Fruit fly (Drosophila melanogaster) whole organism, embryonic: Measurements from ENCODE around the gene CG14014.
A peak's percentile ranks its signal among the peaks of the same experiment; 100 is the strongest.

ENCODE experiments used
- Atf-2 ChIP-seq: fragments of 200-800 bp; sonication (Bioruptor generic); optimal IDR thresholded peaks from 2 replicates; lab custom pipeline; 2016; ENCODE audit warnings: missing biosample characterization, missing genetic modification characterization
- Bgb ChIP-seq: fragments of 200-800 bp; sonication (Bioruptor generic); IDR thresholded peaks from 2 replicates; pipeline ENCODE4 v1.3.6; 2022; ENCODE audit warnings: missing biosample characterization, missing genetic modification characterization; ENCODE audit not compliant: partially characterized antibody
- CG10565 ChIP-seq: fragments of 200-800 bp; sonication (Bioruptor generic); optimal IDR thresholded peaks from 3 replicates; lab custom pipeline; 2016; ENCODE audit warnings: missing biosample characterization, mild to moderate bottlenecking, missing genetic modification characterization
- CG11085 ChIP-seq: fragments of 200-800 bp; sonication (Bioruptor generic); IDR thresholded peaks from 2 replicates; pipeline ENCODE4 v1.3.6; 2022; ENCODE audit warnings: missing biosample characterization, missing genetic modification characterization
- CG11696 ChIP-seq: fragments of 200-800 bp; sonication (Bioruptor generic); IDR thresholded peaks from 2 replicates; pipeline ENCODE4 v1.3.6; 2022; ENCODE audit warnings: missing biosample characterization, missing genetic modification characterization
- CG12744 ChIP-seq: fragments of 200-800 bp; sonication (Bioruptor generic); optimal IDR thresholded peaks from 2 replicates; lab custom pipeline; 2016; ENCODE audit warnings: missing biosample characterization, missing genetic modification characterization
- CG13287 ChIP-seq: fragments of 200-800 bp; sonication (Bioruptor generic); IDR thresholded peaks from 2 replicates; pipeline ENCODE4 v1.3.6; 2022; ENCODE audit warnings: missing biosample characterization, missing genetic modification characterization; ENCODE audit not compliant: partially characterized antibody
- CG15514 ChIP-seq: fragments of 200-800 bp; sonication (Bioruptor generic); optimal IDR thresholded peaks from 3 replicates; lab custom pipeline; 2017; ENCODE audit warnings: missing biosample characterization, missing genetic modification characterization, mild to moderate bottlenecking, moderate library complexity, missing genetic modification reagents
- CG17361 ChIP-seq: fragments of 200-800 bp; sonication (Bioruptor generic); IDR thresholded peaks from 3 replicates; pipeline ENCODE4 v1.3.6; 2022; ENCODE audit warnings: missing biosample characterization, missing genetic modification characterization
- CG17385 ChIP-seq: fragments of 200-800 bp; sonication (Bioruptor generic); optimal IDR thresholded peaks from 3 replicates; lab custom pipeline; 2018; ENCODE audit warnings: missing biosample characterization, mild to moderate bottlenecking, missing genetic modification characterization
- CG18764 ChIP-seq: fragments of 200-800 bp; sonication (Bioruptor generic); optimal IDR thresholded peaks from 3 replicates; lab custom pipeline; 2016; ENCODE audit warnings: missing biosample characterization, missing genetic modification characterization
- CG2120 ChIP-seq: fragments of 200-800 bp; sonication (Bioruptor generic); optimal IDR thresholded peaks from 3 replicates; lab custom pipeline; 2016; ENCODE audit warnings: missing biosample characterization, missing genetic modification characterization
- CG3065 ChIP-seq: fragments of 200-800 bp; sonication (Bioruptor generic); optimal IDR thresholded peaks from 2 replicates; lab custom pipeline; 2016; ENCODE audit warnings: missing biosample characterization, missing genetic modification characterization
- CG31388 ChIP-seq: fragments of 200-800 bp; sonication (Bioruptor generic); optimal IDR thresholded peaks from 2 replicates; lab custom pipeline; 2016; ENCODE audit warnings: missing biosample characterization, missing genetic modification characterization
- CG4282 ChIP-seq: fragments of 200-800 bp; sonication (Bioruptor generic); optimal IDR thresholded peaks from 2 replicates; lab custom pipeline; 2016; ENCODE audit warnings: missing biosample characterization, missing genetic modification characterization
- CG4854 ChIP-seq: fragments of 200-800 bp; sonication (Bioruptor generic); optimal IDR thresholded peaks from 2 replicates; lab custom pipeline; 2016; ENCODE audit warnings: missing biosample characterization, missing genetic modification characterization, inconsistent platforms
- CG7786 ChIP-seq: fragments of 200-800 bp; sonication (Bioruptor generic); optimal IDR thresholded peaks from 2 replicates; lab custom pipeline; 2016; ENCODE audit warnings: missing biosample characterization, missing genetic modification characterization
- CG8765 ChIP-seq: fragments of 200-800 bp; sonication (Bioruptor generic); IDR thresholded peaks from 2 replicates; pipeline ENCODE4 v1.3.6; 2022; ENCODE audit warnings: missing biosample characterization, missing genetic modification characterization
- CG9215 ChIP-seq: fragments of 200-800 bp; sonication (Bioruptor generic); IDR thresholded peaks from 2 replicates; pipeline ENCODE4 v1.3.6; 2022; ENCODE audit warnings: missing biosample characterization, missing genetic modification characterization
- CG9932 ChIP-seq: fragments of 200-800 bp; sonication (Bioruptor generic); IDR thresholded peaks from 2 replicates; pipeline ENCODE4 v1.3.6; 2022; ENCODE audit warnings: missing biosample characterization, missing genetic modification characterization
- Dp ChIP-seq: fragments of 200-800 bp; sonication (Bioruptor generic); optimal IDR thresholded peaks from 2 replicates; lab custom pipeline; 2018; ENCODE audit warnings: missing biosample characterization, mild to moderate bottlenecking, missing genetic modification characterization, moderate library complexity
- Ets65A ChIP-seq: fragments of 200-800 bp; sonication (Bioruptor generic); peaks from one replicate; lab custom pipeline; 2016; ENCODE audit warnings: missing biosample characterization, missing genetic modification characterization
- Ets97D ChIP-seq: fragments of 200-800 bp; sonication (Bioruptor generic); optimal IDR thresholded peaks from 3 replicates; lab custom pipeline; 2016; ENCODE audit warnings: missing biosample characterization, missing genetic modification characterization
- Gsc ChIP-seq: fragments of 200-800 bp; sonication (Bioruptor generic); IDR thresholded peaks from 2 replicates; pipeline ENCODE4 v1.3.6; 2022; ENCODE audit warnings: missing biosample characterization, missing genetic modification characterization
- HLH54F ChIP-seq: fragments of 200-800 bp; sonication (Bioruptor generic); optimal IDR thresholded peaks from 3 replicates; lab custom pipeline; 2016; ENCODE audit warnings: missing biosample characterization, missing genetic modification characterization
- Hr3 ChIP-seq: fragments of 200-800 bp; sonication (Bioruptor generic); optimal IDR thresholded peaks from 3 replicates; lab custom pipeline; 2016; ENCODE audit warnings: missing biosample characterization, missing genetic modification characterization
- Lhr ChIP-seq: fragments of 200-800 bp; sonication (Bioruptor generic); optimal IDR thresholded peaks from 3 replicates; lab custom pipeline; 2017; ENCODE audit warnings: mild to moderate bottlenecking, missing biosample characterization, missing genetic modification reagents, missing genetic modification characterization
- Mrtf ChIP-seq: fragments of 200-800 bp; sonication (Bioruptor generic); IDR thresholded peaks from 3 replicates; pipeline ENCODE4 v1.3.6; 2022; ENCODE audit warnings: missing biosample characterization, missing genetic modification characterization
- Neu2 ChIP-seq: fragments of 200-800 bp; sonication (Bioruptor generic); optimal IDR thresholded peaks from 3 replicates; lab custom pipeline; 2016; ENCODE audit warnings: missing biosample characterization, missing genetic modification characterization, borderline replicate concordance
- Side ChIP-seq: fragments of 200-800 bp; sonication (Bioruptor generic); optimal IDR thresholded peaks from 2 replicates; lab custom pipeline; 2016; ENCODE audit warnings: missing biosample characterization, missing genetic modification characterization
- Ssrp ChIP-seq: fragments of 200-800 bp; sonication (Bioruptor generic); optimal IDR thresholded peaks from 2 replicates; lab custom pipeline; 2018; ENCODE audit warnings: missing biosample characterization, mild to moderate bottlenecking, missing genetic modification characterization, moderate library complexity
- Usf ChIP-seq: fragments of 200-800 bp; sonication (Bioruptor generic); optimal IDR thresholded peaks from 2 replicates; lab custom pipeline; 2017; ENCODE audit warnings: missing genotype, missing biosample characterization, missing genetic modification characterization
- btn ChIP-seq: fragments of 200-800 bp; sonication (Bioruptor generic); optimal IDR thresholded peaks from 2 replicates; lab custom pipeline; 2016; ENCODE audit warnings: missing biosample characterization, missing genetic modification characterization
- crp ChIP-seq, 2 experiments: fragments of 200-800 bp; sonication (Bioruptor generic); optimal IDR thresholded peaks; 2 replicates in 1 of 2; 3 replicates in 1 of 2; lab custom pipeline; 2017; ENCODE audit warnings: missing biosample characterization in 2 of 2, missing genetic modification characterization in 2 of 2, mild to moderate bottlenecking in 1 of 2, moderate library complexity in 1 of 2
- dimm ChIP-seq: fragments of 200-800 bp; sonication (Bioruptor generic); IDR thresholded peaks from 2 replicates; pipeline ENCODE4 v1.3.6; 2022; ENCODE audit warnings: missing biosample characterization, missing genetic modification characterization
- ewg ChIP-seq: fragments of 200-800 bp; sonication (Bioruptor generic); optimal IDR thresholded peaks from 3 replicates; lab custom pipeline; 2017; ENCODE audit warnings: mild to moderate bottlenecking, missing biosample characterization, missing genetic modification reagents, missing genetic modification characterization
- fru ChIP-seq: fragments of >200 bp; optimal IDR thresholded peaks from 2 replicates; lab custom pipeline; 2017
- grau ChIP-seq: fragments of 200-800 bp; optimal IDR thresholded peaks from 3 replicates; lab custom pipeline; 2019; ENCODE audit warnings: missing biosample characterization, mild to moderate bottlenecking, missing genetic modification characterization, moderate library complexity
- inv ChIP-seq: fragments of 200-800 bp; sonication (Bioruptor generic); IDR thresholded peaks from 2 replicates; pipeline ENCODE4 v1.3.6; 2022; ENCODE audit warnings: missing biosample characterization, missing genetic modification characterization; ENCODE audit not compliant: partially characterized antibody
- kni ChIP-seq: fragments of 200-800 bp; sonication (Bioruptor generic); optimal IDR thresholded peaks from 3 replicates; lab custom pipeline; 2017; ENCODE audit warnings: mild to moderate bottlenecking, missing biosample characterization, missing genetic modification reagents, missing genetic modification characterization
- phol ChIP-seq: fragments of 200-800 bp; sonication (Bioruptor generic); optimal IDR thresholded peaks from 3 replicates; lab custom pipeline; 2018; ENCODE audit warnings: missing biosample characterization, mild to moderate bottlenecking, missing genetic modification characterization, moderate library complexity
- pita ChIP-seq: fragments of 200-800 bp; sonication (Bioruptor generic); optimal IDR thresholded peaks from 2 replicates; lab custom pipeline; 2017; ENCODE audit warnings: missing biosample characterization, mild to moderate bottlenecking, missing genetic modification characterization
- pum ChIP-seq: fragments of 200-800 bp; sonication (Bioruptor generic); optimal IDR thresholded peaks from 2 replicates; lab custom pipeline; 2016; ENCODE audit warnings: missing biosample characterization, missing genetic modification characterization
- rib ChIP-seq: fragments of 200-800 bp; sonication (Bioruptor generic); IDR thresholded peaks from 2 replicates; pipeline ENCODE4 v1.3.6; 2022; ENCODE audit warnings: missing biosample characterization, missing genetic modification characterization
- sna ChIP-seq: fragments of 200-800 bp; sonication (Bioruptor generic); IDR thresholded peaks from 2 replicates; pipeline ENCODE4 v1.3.6; 2022; ENCODE audit warnings: missing biosample characterization, missing genetic modification characterization; ENCODE audit not compliant: partially characterized antibody
- stwl ChIP-seq: fragments of 200-800 bp; sonication (Bioruptor generic); optimal IDR thresholded peaks from 3 replicates; lab custom pipeline; 2018; ENCODE audit warnings: missing biosample characterization, mild to moderate bottlenecking, missing genetic modification characterization, moderate library complexity
- tgo ChIP-seq: fragments of 200-800 bp; sonication (Bioruptor generic); IDR thresholded peaks from 3 replicates; pipeline ENCODE4 v1.3.6; 2022; ENCODE audit warnings: missing biosample characterization, missing genetic modification characterization
- tin ChIP-seq: fragments of 200-800 bp; sonication (Bioruptor generic); optimal IDR thresholded peaks from 3 replicates; lab custom pipeline; 2016; ENCODE audit warnings: missing biosample characterization, missing genetic modification characterization
- vvl ChIP-seq: fragments of 200-800 bp; sonication (Bioruptor generic); IDR thresholded peaks from 2 replicates; pipeline ENCODE4 v1.3.6; 2022; ENCODE audit warnings: missing biosample characterization, missing genetic modification characterization
- yki ChIP-seq: fragments of >200 bp; optimal IDR thresholded peaks from 3 replicates; lab custom pipeline; 2018
- zen ChIP-seq: fragments of 200-800 bp; sonication (Bioruptor generic); optimal IDR thresholded peaks from 3 replicates; lab custom pipeline; 2018; ENCODE audit warnings: missing biosample characterization, mild to moderate bottlenecking, missing genetic modification characterization, moderate library complexity

The CG14014 gene

dm6 chr2L:5541935-5542685, 8.5 kb downstream of the CG14014 start, which contains the start of the genes Hel25E and Lam (continued):
- TF ChIP-seq CG12744 (GFP tag; lab: Kevin White, UChicago) (no peak), CG4282 (no peak), CG13287 (GFP tag; lab: Robert Waterston, UW) (peak; percentile 95), inv (peak; percentile 81), CG9932 (GFP tag; lab: Robert Waterston, UW) (peak; percentile 35; the same call in 1 of the 2 replicates), Neu2 (GFP tag; lab: Kevin White, UChicago) (no peak), CG2120 (peak; percentile 29), pum (GFP tag; lab: Kevin White, UChicago) (no peak), stwl (tag; lab: Kevin White, UChicago) (peak; percentile 71), Side (GFP tag; lab: Kevin White, UChicago) (peak; percentile 14), phol (tag; lab: Kevin White, UChicago) (peak; percentile 96), CG8765 (no peak), dimm (GFP tag; lab: Robert Waterston, UW) (no peak), CG15514 (peak; percentile 73), CG3065 (GFP tag; lab: Kevin White, UChicago) (no peak), btn (GFP tag; lab: Kevin White, UChicago) (no peak), CG31388 (GFP tag; lab: Kevin White, UChicago) (no peak), CG4854 (no peak), CG18764 (no peak), CG11085 (GFP tag; lab: Robert Waterston, UW) (no peak), CG7786 (GFP tag; lab: Kevin White, UChicago) (no peak), CG10565 (GFP tag; lab: Kevin White, UChicago) (no peak), Mrtf (GFP tag; lab: Robert Waterston, UW) (no peak), Lhr (peak; percentile 55), CG11696 (GFP tag; lab: Robert Waterston, UW) (no peak), pita (no peak), Atf-2 (GFP tag; lab: Kevin White, UChicago) (no peak), CG9215 (GFP tag; lab: Robert Waterston, UW) (no peak), crp (GFP tag; optimal IDR thresholded peaks at IDR 0.05; lab: Kevin White, UChicago) (peak in 1 of 2 experiments; percentile 21), Dp (GFP tag; lab: Kevin White, UChicago) (peak; percentile 50), Ets65A (peak; percentile 80), tin (GFP tag; lab: Kevin White, UChicago) (no peak), Hr3 (peak; percentile 91), HLH54F (peak; percentile 6), Gsc (no peak), Bgb (GFP tag; lab: Robert Waterston, UW) (peak; percentile 83), rib (GFP tag; lab: Robert Waterston, UW) (no peak), vvl (GFP tag; lab: Robert Waterston, UW) (no peak), fru (lab: Kevin White, UChicago) (no peak), ewg (GFP tag; lab: Kevin White, UChicago) (peak; percentile 32), Ssrp (tag; lab: Kevin White, UChicago) (no peak), CG17361 (GFP tag; lab: Robert Waterston, UW) (no peak; the same call in 2 of the 3 replicates), grau (no peak), CG17385 (GFP tag; lab: Kevin White, UChicago) (no peak), sna (peak; percentile 93), tgo (no peak), Usf (GFP tag; lab: Kevin White, UChicago) (no peak), zen (tag; lab: Kevin White, UChicago) (no peak), Ets97D (GFP tag; lab: Kevin White, UChicago) (peak; percentile 82), yki (lab: Kevin White, UChicago) (no peak), kni (no peak)
